Worm (Caenorhabditis elegans): ENCODE measurements around the gene efl-2.

- peak; percentile 60 for TF ChIP-seq cog-1 (tag; optimal IDR thresholded peaks at IDR 0.05)
- no peak for TF ChIP-seq med-1 (GFP tag; optimal IDR thresholded peaks at IDR 0.05; ENCODE audit: insufficient read depth)
- 0 out of 2 replicates have a peak, but pooled peaks have one; percentile 6 for TF ChIP-seq flt-1 (GFP tag; IDR thresholded peaks at IDR 0.05)
Measured at ce11 chrII:13460592-13461395, 54.9 kb downstream of the efl-2 start, which contains the start of gene pqn-27.

Measured in whole organism, midembryonic.